Fruit fly (Drosophila melanogaster): Measurements from ENCODE around the gene Tdrd3.

The Tdrd3 gene

DNA sequence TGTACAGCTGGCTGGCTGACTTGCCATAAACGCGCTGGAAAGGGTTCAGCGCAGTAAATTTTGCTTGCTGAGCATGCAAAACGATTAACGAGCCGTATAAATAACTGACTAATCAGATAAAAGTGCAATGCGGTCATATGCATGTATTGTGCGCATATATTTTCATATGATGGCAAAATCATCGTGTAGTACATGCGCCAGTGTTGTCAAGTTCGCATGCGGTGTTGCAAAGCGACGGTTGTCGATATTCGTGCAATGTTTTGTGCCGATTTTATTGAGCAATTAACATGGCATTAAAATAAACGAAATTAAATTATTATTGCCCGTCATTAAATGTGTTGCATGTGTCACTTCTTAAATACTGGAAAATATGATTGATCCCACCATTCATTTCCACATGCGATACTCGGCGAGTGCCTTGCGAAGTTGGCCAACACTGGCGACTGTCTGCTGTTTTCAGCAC is 3.6 kb downstream of the Tdrd3 start:
- TF ChIP-seq CG17801 (GFP tag; optimal IDR thresholded peaks at IDR 0.05; ENCODE audit: partially characterized antibody): peak; percentile 73

- no peak for TF ChIP-seq CG17801 (GFP tag; optimal IDR thresholded peaks at IDR 0.05; ENCODE audit: partially characterized antibody)
These were observed 4.5 kb downstream of the Tdrd3 start for dm6 chr3L:14790849-14791646.

- TF ChIP-seq CG17801 (GFP tag; optimal IDR thresholded peaks at IDR 0.05; ENCODE audit: partially characterized antibody): peak; percentile 53
These were observed 15.4 kb downstream of the Tdrd3 start, which contains the start of gene NHP2 for dm6 chr3L:14801854-14802616. Gene NHP2, minus strand, starts transcription at chr3L:14802168.

DNA sequence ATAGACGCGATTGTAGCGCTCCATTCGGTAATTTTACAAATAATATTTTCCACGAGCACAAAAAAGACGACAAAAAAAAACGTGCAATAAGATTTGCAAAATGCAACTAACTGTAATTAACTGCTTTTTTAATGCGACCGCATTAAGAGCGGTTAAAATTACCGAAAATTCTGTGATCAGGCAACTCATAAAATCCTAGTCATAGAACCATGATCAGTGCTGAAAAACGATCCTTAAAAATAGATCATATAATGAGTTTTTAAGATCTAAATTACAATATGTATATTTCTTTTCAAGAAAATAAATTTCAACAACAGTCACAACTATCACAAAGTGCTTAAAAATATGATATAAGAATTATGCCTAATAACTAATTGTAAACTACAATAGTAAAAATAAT is 16.6 kb downstream of the Tdrd3 start, which contains the start of gene gnu:
gnu (minus strand) TSS at position 125 of the 400 bp plus-strand sequence.
- no peak for TF ChIP-seq CG17801 (GFP tag; optimal IDR thresholded peaks at IDR 0.05; ENCODE audit: partially characterized antibody)

DNA sequence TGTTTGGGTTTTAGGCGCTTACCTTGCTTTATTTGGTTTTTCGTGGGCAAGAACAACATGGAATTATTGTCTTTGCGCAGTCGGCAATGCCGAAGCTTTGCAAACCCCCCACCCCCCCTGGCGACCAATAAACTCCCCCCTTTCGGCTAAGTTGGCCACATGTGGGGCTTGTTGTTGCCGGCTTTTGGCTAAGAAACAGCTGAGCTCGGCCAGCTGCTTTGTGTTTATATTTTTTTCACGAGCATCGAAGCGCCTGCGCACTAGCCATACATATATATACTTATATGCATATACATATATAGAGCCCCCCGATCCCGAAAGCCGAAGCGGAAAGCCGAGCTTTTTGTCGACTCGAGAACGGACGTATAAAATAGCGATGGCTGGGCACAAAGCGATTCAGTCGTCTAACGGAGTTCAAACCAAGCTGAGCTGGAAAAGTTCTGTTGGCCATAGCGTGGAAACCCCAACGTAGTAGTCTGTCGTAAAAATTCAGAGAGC is 18.2 kb downstream of the Tdrd3 start, which contains the start of gene CG17839:
CG17839 (plus strand) TSS at position 413 of the 498 bp plus-strand sequence.
- no peak for TF ChIP-seq CG17801 (GFP tag; optimal IDR thresholded peaks at IDR 0.05; ENCODE audit: partially characterized antibody)

- TF ChIP-seq CG17801 (GFP tag; optimal IDR thresholded peaks at IDR 0.05; ENCODE audit: partially characterized antibody): no peak
These were observed 30.1 kb downstream of the Tdrd3 start for dm6 chr3L:14816666-14817065.

dm6 chr3L:14821133-14821532 is 34.5 kb downstream of the Tdrd3 start:
- TF ChIP-seq CG17801 (GFP tag; optimal IDR thresholded peaks at IDR 0.05; ENCODE audit: partially characterized antibody): no peak

DNA sequence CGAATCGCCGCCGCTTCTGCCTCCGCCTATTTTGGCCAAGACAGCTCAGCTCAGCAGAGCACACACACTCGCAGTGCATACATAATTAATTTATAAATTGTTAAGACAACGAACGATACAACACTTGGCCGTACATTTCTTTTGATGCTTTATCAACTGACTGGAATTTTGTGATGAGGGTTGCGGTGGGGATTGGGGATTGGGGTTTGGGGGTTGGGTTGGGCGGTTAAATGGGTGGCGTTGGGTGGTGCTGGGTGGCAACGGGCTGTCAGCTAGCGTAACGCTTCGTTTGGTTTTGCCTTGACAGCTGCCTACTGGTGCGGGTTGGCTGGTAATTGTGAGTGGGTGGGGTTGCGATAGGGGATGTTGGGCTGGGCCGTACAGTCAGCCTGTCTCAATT is 35.8 kb downstream of the Tdrd3 start:
- TF ChIP-seq CG17801 (GFP tag; optimal IDR thresholded peaks at IDR 0.05; ENCODE audit: partially characterized antibody): no peak
